Fruit fly (Drosophila melanogaster) whole organism, larva: Measurements from ENCODE around the gene Ype.

Experiments
- noc ChIP-seq: fragments of 200-800 bp; sonication (Bioruptor generic); optimal IDR thresholded peaks from 3 replicates; lab custom pipeline; 2019; ENCODE audit warnings: missing biosample characterization, mild to moderate bottlenecking, missing genetic modification characterization, moderate library complexity

Gene Ype

dm6 chrX:13372512-13372911 is 14.7 kb downstream of the Ype start:
- no peak for TF ChIP-seq noc (tag; lab: Kevin White, UChicago)

DNA sequence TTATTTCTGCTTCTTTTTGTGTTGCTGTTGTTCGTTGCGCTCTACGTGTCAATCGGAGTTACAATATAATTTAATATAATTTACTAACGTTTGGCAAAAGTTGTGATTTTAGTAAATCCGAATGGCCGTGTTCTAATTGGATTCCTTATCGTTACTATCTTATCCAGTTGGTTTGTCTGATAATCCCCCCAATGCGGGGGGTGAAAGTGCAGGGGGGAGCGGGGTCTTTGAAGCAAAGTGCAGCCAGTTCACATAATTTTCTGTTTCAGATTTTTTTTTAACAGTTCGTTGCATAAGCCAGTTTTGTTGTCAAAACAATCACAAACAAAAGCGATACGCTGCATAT is 15.5 kb downstream of the Ype start:
- no peak for TF ChIP-seq noc (tag; lab: Kevin White, UChicago)

DNA sequence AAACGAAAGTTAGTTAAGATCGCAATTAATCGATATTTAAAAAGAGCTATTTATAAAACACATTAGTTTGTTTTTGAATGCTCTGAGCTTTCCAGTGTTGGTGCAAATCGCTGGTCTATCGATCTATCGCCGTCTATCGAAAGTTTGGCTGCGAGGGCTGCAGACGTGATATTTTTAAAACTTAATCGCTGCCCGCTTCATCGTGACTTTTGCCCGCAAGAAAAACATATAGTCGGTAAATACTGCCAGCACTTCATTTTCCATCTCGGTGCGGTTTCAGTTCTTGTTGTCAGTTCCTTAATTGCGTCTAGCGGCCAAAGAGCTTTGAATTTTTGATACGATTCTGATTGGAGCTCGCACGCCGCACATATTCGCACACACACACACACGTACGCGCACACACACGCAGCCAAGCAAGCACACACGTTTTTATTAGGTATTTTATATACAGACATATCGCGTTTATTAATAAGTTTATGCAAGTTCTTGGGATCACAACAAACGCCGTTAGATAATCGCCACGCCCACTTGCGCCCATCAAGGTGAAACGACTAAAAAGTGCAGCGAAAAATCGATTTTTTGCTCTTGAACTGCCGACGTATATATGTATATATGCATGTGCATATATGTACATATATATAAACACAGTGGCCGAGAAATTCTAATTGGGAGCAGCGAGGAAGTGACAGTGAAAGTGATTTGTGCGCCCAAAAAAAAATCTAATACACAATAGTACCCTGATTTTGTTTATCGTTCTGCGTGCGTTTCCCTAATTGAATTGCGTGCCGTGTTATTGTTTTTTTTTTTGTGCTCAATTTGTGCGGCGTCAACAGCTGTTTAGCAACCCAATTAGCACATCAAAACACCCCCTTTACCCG is 16.2 kb downstream of the Ype start:
- TF ChIP-seq noc (tag; lab: Kevin White, UChicago) = peak; percentile 37

- no peak for TF ChIP-seq noc (tag; lab: Kevin White, UChicago)
Observed at dm6 chrX:13370306-13370705, 16.9 kb downstream of the Ype start, which contains the start of gene CG1640. Gene CG1640, plus strand, starts transcription at chrX:13370606.

DNA sequence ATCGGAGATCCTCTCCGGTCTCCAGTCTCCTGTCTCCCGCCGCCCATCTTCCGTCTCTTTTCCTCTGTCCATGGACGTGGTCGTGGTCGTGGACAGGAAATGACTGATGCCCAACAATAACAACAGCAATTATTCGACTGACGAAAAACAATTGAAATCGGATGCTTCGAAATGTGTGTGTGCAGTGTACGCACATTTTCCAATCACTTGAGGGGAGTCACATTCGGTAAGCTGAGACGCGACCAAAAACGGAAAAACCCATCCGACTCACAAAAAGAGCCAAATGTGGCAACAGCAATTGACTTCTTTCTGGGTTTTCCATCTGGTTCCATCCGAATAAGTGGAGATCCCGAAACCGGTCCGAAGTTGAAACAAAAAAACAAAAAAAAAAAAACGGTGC is 17.8 kb downstream of the Ype start:
- no peak for TF ChIP-seq noc (tag; lab: Kevin White, UChicago)

dm6 chrX:13368149-13368548 is 19.1 kb downstream of the Ype start, which contains the start of gene dmrt11E:
Gene dmrt11E, plus strand, starts transcription at chrX:13368191.
- no peak for TF ChIP-seq noc (tag; lab: Kevin White, UChicago)

dm6 chrX:13358948-13359347 is 28.3 kb downstream of the Ype start, which contains the start of gene Syt12:
Gene Syt12, plus strand, starts transcription at chrX:13359248.
- no peak for TF ChIP-seq noc (tag; lab: Kevin White, UChicago)

- no peak for TF ChIP-seq noc (tag; lab: Kevin White, UChicago)
Observed at dm6 chrX:13358240-13358799, 28.9 kb downstream of the Ype start.

- TF ChIP-seq noc (tag; lab: Kevin White, UChicago) = no peak
Observed at dm6 chrX:13346998-13347397, 40.2 kb downstream of the Ype start.

- TF ChIP-seq noc (tag; lab: Kevin White, UChicago) = no peak
Observed at dm6 chrX:13345327-13345726, 41.9 kb downstream of the Ype start.

- TF ChIP-seq noc (tag; lab: Kevin White, UChicago) = no peak
Observed at dm6 chrX:13338113-13338512, 49.1 kb downstream of the Ype start, which contains the start of gene CG15747. Gene CG15747, plus strand, starts transcription at chrX:13338318.

DNA sequence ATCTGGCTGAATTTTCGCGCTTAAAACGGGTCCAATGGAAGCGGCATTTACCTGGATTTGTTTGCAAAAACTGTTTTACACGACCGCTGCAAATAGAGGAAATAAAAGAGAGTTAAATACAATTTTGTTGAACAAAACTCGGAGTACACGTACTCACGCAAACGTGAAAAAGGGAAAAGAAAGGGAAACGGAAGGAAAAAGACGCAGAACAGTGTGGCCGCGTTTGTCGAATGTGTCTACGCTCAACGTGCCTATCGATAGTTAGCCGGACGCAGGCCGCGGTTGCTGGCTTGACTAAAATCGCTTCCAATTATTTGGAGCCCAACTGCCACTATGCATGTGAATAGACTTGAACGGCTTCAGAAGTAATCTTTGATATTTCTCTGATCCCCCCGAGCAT is 49.8 kb downstream of the Ype start, which contains the start of gene RpS15Aa:
Gene RpS15Aa (minus strand): TSS at position 252 of the 400 bp plus-strand sequence.
- peak; percentile 51 for TF ChIP-seq noc (tag; lab: Kevin White, UChicago)
